Fruit fly (Drosophila melanogaster): Measurements from ENCODE around the gene CG15506.

CG15506 gene

DNA sequence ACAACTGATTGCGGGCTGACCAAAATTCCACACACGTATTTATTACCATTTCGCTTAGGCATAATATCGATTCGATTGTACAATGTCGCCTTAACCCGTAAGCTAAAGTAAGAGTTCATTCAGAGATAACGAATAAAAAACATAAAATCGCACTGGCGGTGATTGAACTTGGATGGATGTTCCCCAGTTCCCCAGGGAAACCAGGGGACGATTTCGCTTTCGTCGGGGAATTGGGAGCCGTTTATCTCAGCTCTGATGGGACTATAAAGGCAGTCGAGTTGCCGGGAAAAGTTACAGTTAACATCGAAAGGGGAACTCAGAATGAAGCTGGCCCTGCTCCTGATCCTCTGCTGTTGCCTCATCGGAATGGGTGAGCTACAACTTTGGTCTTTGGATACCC is 3.8 kb downstream of the CG15506 start, which contains the start of gene CG34296:
TSS of gene CG34296 (plus strand) at position 301 of the 400 bp plus-strand sequence.
- TF ChIP-seq Pif1B (GFP tag; optimal IDR thresholded peaks at IDR 0.05) (no peak), CG4496 (GFP tag; IDR thresholded peaks at IDR 0.05) (no peak), CG34367 (tag; optimal IDR thresholded peaks at IDR 0.05) (no peak), CG10348 (GFP tag; IDR thresholded peaks at IDR 0.05) (no peak), Ets98B (GFP tag; IDR thresholded peaks at IDR 0.05) (no peak), CG9948 (tag; optimal IDR thresholded peaks at IDR 0.05) (no peak), Snoo (tag; optimal IDR thresholded peaks at IDR 0.05) (no peak), EcR (GFP tag; optimal IDR thresholded peaks at IDR 0.05) (no peak), CG8159 (tag; optimal IDR thresholded peaks at IDR 0.05) (no peak), rn (GFP tag; IDR thresholded peaks at IDR 0.05) (no peak), CG32121 (GFP tag; IDR thresholded peaks at IDR 0.05) (no peak), CG12605 (GFP tag; IDR thresholded peaks at IDR 0.05) (no peak), gl (tag; optimal IDR thresholded peaks at IDR 0.05) (no peak), CG17806 (tag; optimal IDR thresholded peaks at IDR 0.05) (no peak), CG13204 (GFP tag; optimal IDR thresholded peaks at IDR 0.05) (no peak), CG15710 (tag; optimal IDR thresholded peaks at IDR 0.05) (no peak), Pif1A (GFP tag; optimal IDR thresholded peaks at IDR 0.05) (no peak), fd96Ca (GFP tag; IDR thresholded peaks at IDR 0.05) (no peak)

- no peak for TF ChIP-seq CG13204 (GFP tag; optimal IDR thresholded peaks at IDR 0.05)
- TF ChIP-seq CG4496 (GFP tag; IDR thresholded peaks at IDR 0.05) = 0 out of 3 replicates have a peak, but pooled peaks have one; percentile 52
- TF ChIP-seq CG12605 (GFP tag; IDR thresholded peaks at IDR 0.05) = peak; percentile 62; the same call in 1 of the 2 replicates
- TF ChIP-seq EcR (GFP tag; optimal IDR thresholded peaks at IDR 0.05) = peak; percentile 24
- TF ChIP-seq CG14655 (GFP tag; optimal IDR thresholded peaks at IDR 0.05) = no peak
- peak; percentile 34; the same call in 1 of the 2 replicates for TF ChIP-seq Ets98B (GFP tag; IDR thresholded peaks at IDR 0.05)
- no peak for TF ChIP-seq rn (GFP tag; IDR thresholded peaks at IDR 0.05)
These were observed 4.7 kb downstream of the CG15506 start, which contains the start of gene Pcd for dm6 chr3R:29723048-29723656. Pcd (plus strand) TSS chr3R:29723163.

dm6 chr3R:29724745-29725144 is 6.3 kb downstream of the CG15506 start, which contains the start of the genes Naa40 and CG18731:
Naa40 (minus strand) TSS chr3R:29724950.
CG18731 (plus strand) TSS chr3R:29725027.
- TF ChIP-seq CG14655 (GFP tag; optimal IDR thresholded peaks at IDR 0.05) (no peak), Snoo (tag; optimal IDR thresholded peaks at IDR 0.05) (no peak), CG32121 (GFP tag; IDR thresholded peaks at IDR 0.05) (no peak)

dm6 chr3R:29725577-29726240 is 7.2 kb downstream of the CG15506 start, which contains the start of gene Kul:
Kul (plus strand) TSS chr3R:29725830.
- no peak for TF ChIP-seq EcR (GFP tag; optimal IDR thresholded peaks at IDR 0.05)
- TF ChIP-seq CG8159 (tag; optimal IDR thresholded peaks at IDR 0.05) = peak; percentile 40
- TF ChIP-seq CG10348 (GFP tag; IDR thresholded peaks at IDR 0.05) = no peak
- no peak for TF ChIP-seq CG13204 (GFP tag; optimal IDR thresholded peaks at IDR 0.05)
- no peak for TF ChIP-seq CG14655 (GFP tag; optimal IDR thresholded peaks at IDR 0.05)
- peak; percentile 23 for TF ChIP-seq CG15710 (tag; optimal IDR thresholded peaks at IDR 0.05)
- TF ChIP-seq CG34367 (tag; optimal IDR thresholded peaks at IDR 0.05) = peak; percentile 28
- TF ChIP-seq CG32121 (GFP tag; IDR thresholded peaks at IDR 0.05) = peak; percentile 57; the same call in 1 of the 2 replicates
- TF ChIP-seq D1 (tag; optimal IDR thresholded peaks at IDR 0.05) = no peak
- TF ChIP-seq fd96Ca (GFP tag; IDR thresholded peaks at IDR 0.05) = peak; percentile 49; the same call in 1 of the 3 replicates
- peak; percentile 56; the same call in 2 of the 3 replicates for TF ChIP-seq CG4496 (GFP tag; IDR thresholded peaks at IDR 0.05)
- peak; percentile 50 for TF ChIP-seq CG8301 (tag; optimal IDR thresholded peaks at IDR 0.05)
- peak; percentile 18 for TF ChIP-seq CG17806 (tag; optimal IDR thresholded peaks at IDR 0.05)
- no peak for TF ChIP-seq Pif1B (GFP tag; optimal IDR thresholded peaks at IDR 0.05)
- TF ChIP-seq Snoo (tag; optimal IDR thresholded peaks at IDR 0.05) = peak; percentile 61
- TF ChIP-seq CG12605 (GFP tag; IDR thresholded peaks at IDR 0.05) = peak; percentile 18; the same call in 1 of the 2 replicates
- peak; percentile 19; the same call in 1 of the 2 replicates for TF ChIP-seq rn (GFP tag; IDR thresholded peaks at IDR 0.05)
- no peak for TF ChIP-seq Pif1A (GFP tag; optimal IDR thresholded peaks at IDR 0.05)
- peak; percentile 34 for TF ChIP-seq Ets98B (GFP tag; IDR thresholded peaks at IDR 0.05)
- TF ChIP-seq gl (tag; optimal IDR thresholded peaks at IDR 0.05) = peak; percentile 67
- TF ChIP-seq CG9948 (tag; optimal IDR thresholded peaks at IDR 0.05) = no peak

DNA sequence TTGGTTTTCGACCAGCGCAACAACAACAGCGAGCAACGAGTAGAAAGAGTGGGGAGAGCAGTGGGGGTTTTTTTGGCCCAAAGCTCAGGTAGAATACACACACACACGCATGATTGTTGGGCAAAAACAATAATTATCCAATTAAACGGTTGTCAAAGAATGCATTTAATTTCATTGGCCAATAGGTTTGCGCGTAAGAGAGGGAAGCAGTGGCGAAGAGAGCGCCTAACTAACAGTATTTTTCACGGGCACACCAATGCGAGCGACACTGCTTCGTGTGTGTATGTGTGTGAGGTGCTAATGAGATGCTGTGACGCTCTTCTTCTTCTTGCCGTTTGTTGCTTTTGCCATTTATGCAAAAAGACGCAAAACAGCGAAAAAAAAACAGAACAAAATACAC is 7.8 kb downstream of the CG15506 start:
- TF ChIP-seq rn (GFP tag; IDR thresholded peaks at IDR 0.05) (no peak), CG34367 (tag; optimal IDR thresholded peaks at IDR 0.05) (no peak), EcR (GFP tag; optimal IDR thresholded peaks at IDR 0.05) (peak; percentile 4)

- TF ChIP-seq gl (tag; optimal IDR thresholded peaks at IDR 0.05) = peak; percentile 98
- peak; percentile 100 for TF ChIP-seq CG12605 (GFP tag; IDR thresholded peaks at IDR 0.05)
- peak; percentile 61 for TF ChIP-seq EcR (GFP tag; optimal IDR thresholded peaks at IDR 0.05)
- TF ChIP-seq Snoo (tag; optimal IDR thresholded peaks at IDR 0.05) = peak; percentile 99
- TF ChIP-seq CG8301 (tag; optimal IDR thresholded peaks at IDR 0.05) = peak; percentile 98
- peak; percentile 98 for TF ChIP-seq Pif1B (GFP tag; optimal IDR thresholded peaks at IDR 0.05)
- no peak for TF ChIP-seq D1 (tag; optimal IDR thresholded peaks at IDR 0.05)
- TF ChIP-seq CG8159 (tag; optimal IDR thresholded peaks at IDR 0.05) = peak; percentile 98
- TF ChIP-seq CG4496 (GFP tag; IDR thresholded peaks at IDR 0.05) = peak; percentile 100
- TF ChIP-seq rn (GFP tag; IDR thresholded peaks at IDR 0.05) = peak; percentile 100
- TF ChIP-seq CG32121 (GFP tag; IDR thresholded peaks at IDR 0.05) = peak; percentile 100
- TF ChIP-seq Pif1A (GFP tag; optimal IDR thresholded peaks at IDR 0.05) = peak; percentile 100
- peak; percentile 99 for TF ChIP-seq CG14655 (GFP tag; optimal IDR thresholded peaks at IDR 0.05)
- TF ChIP-seq CG15710 (tag; optimal IDR thresholded peaks at IDR 0.05) = peak; percentile 99
- TF ChIP-seq fd96Ca (GFP tag; IDR thresholded peaks at IDR 0.05) = peak; percentile 100
- TF ChIP-seq CG34367 (tag; optimal IDR thresholded peaks at IDR 0.05) = peak; percentile 96
- peak; percentile 98 for TF ChIP-seq CG9948 (tag; optimal IDR thresholded peaks at IDR 0.05)
- peak; percentile 100 for TF ChIP-seq Ets98B (GFP tag; IDR thresholded peaks at IDR 0.05)
- peak; percentile 99 for TF ChIP-seq CG17806 (tag; optimal IDR thresholded peaks at IDR 0.05)
- TF ChIP-seq CG13204 (GFP tag; optimal IDR thresholded peaks at IDR 0.05) = no peak
- TF ChIP-seq CG10348 (GFP tag; IDR thresholded peaks at IDR 0.05) = peak; percentile 100
These were observed 18.2 kb downstream of the CG15506 start, which contains the start of the genes CG7601 and CIA30 for dm6 chr3R:29736678-29737093. CG7601 (minus strand) TSS chr3R:29736745. CIA30 (plus strand) TSS chr3R:29736965.
